Worm (Caenorhabditis elegans) whole organism, L1 larva: ENCODE data around the gene srx-128.

ENCODE experiments used
- C16A3.4 ChIP-seq: fragments of 150-350 bp; optimal IDR thresholded peaks from 2 replicates; lab custom pipeline; 2014; ENCODE audit warnings: missing biosample characterization, missing genetic modification characterization
- C34B4.2 ChIP-seq: sonication (generic microtip); optimal IDR thresholded peaks from 2 replicates; lab custom pipeline; 2017; ENCODE audit warnings: mild to moderate bottlenecking, missing genetic modification characterization, missing compliant biosample characterization
- Y116A8C.19 ChIP-seq: sonication (generic microtip); optimal IDR thresholded peaks from 2 replicates; lab custom pipeline; 2016; ENCODE audit warnings: missing compliant biosample characterization, missing genetic modification characterization, borderline replicate concordance
- aha-1 ChIP-seq: fragments of 150-350 bp; optimal IDR thresholded peaks from 2 replicates; lab custom pipeline; 2014; ENCODE audit warnings: missing biosample characterization, missing genetic modification characterization
- blmp-1 ChIP-seq: fragments of 150-350 bp; optimal IDR thresholded peaks from 2 replicates; lab custom pipeline; 2014; ENCODE audit warnings: missing biosample characterization, missing genetic modification characterization
- ceh-8 ChIP-seq: fragments of 200-800 bp; sonication (Bioruptor generic); optimal IDR thresholded peaks from 2 replicates; lab custom pipeline; 2018; ENCODE audit warnings: mild to moderate bottlenecking, missing genetic modification characterization, moderate library complexity, missing compliant biosample characterization
- ces-1 ChIP-seq: fragments of 150-350 bp; optimal IDR thresholded peaks from 2 replicates; lab custom pipeline; 2014; ENCODE audit warnings: missing biosample characterization, missing genetic modification reagents, missing genetic modification characterization
- dpl-1 ChIP-seq, 3 experiments: fragments of 150-350 bp in 2 of 3; sonication (generic microtip) in 1 of 3; optimal IDR thresholded peaks; 2 replicates each; lab custom pipeline; 2014 to 2017; ENCODE audit warnings: missing biosample characterization in 3 of 3, missing genetic modification characterization in 3 of 3, missing genetic modification reagents in 3 of 3
- efl-3 ChIP-seq: fragments of 200-800 bp; sonication (Bioruptor generic); optimal IDR thresholded peaks from 2 replicates; lab custom pipeline; 2018; ENCODE audit warnings: mild to moderate bottlenecking, missing genetic modification characterization, missing compliant biosample characterization
- egl-13 ChIP-seq: sonication (generic microtip); optimal IDR thresholded peaks from 2 replicates; lab custom pipeline; 2016; ENCODE audit warnings: missing genotype, missing genetic modification reagents, missing genetic modification characterization, missing compliant biosample characterization
- egl-27 ChIP-seq, 2 experiments: fragments of 150-350 bp in 1 of 2; sonication (generic microtip); optimal IDR thresholded peaks; 3 replicates each; lab custom pipeline; 2017 to 2018; ENCODE audit warnings: missing biosample characterization in 2 of 2, missing genetic modification characterization in 2 of 2, missing genetic modification reagents in 2 of 2
- elt-2 ChIP-seq: sonication (generic microtip); optimal IDR thresholded peaks from 2 replicates; lab custom pipeline; 2016; ENCODE audit warnings: missing genetic modification characterization, mild to moderate bottlenecking, inconsistent platforms, missing compliant biosample characterization, missing genetic modification reagents
- elt-3 ChIP-seq, 6 experiments: fragments of 150-350 bp in 1 of 6; sonication (generic microtip); optimal IDR thresholded peaks; 2 replicates each; lab custom pipeline; 2017 to 2018; ENCODE audit warnings: missing biosample characterization in 6 of 6, missing genetic modification characterization in 6 of 6, inconsistent platforms in 1 of 6
- ets-5 ChIP-seq: fragments of 200-800 bp; sonication (Bioruptor generic); IDR thresholded peaks from 2 replicates; pipeline ENCODE4 v1.3.6; 2022; ENCODE audit warnings: missing genetic modification characterization, missing compliant biosample characterization
- fkh-10 ChIP-seq: sonication (generic microtip); optimal IDR thresholded peaks from 2 replicates; lab custom pipeline; 2017; ENCODE audit warnings: missing biosample characterization, missing genetic modification reagents, missing genetic modification characterization
- fkh-8 ChIP-seq: sonication (generic microtip); optimal IDR thresholded peaks from 2 replicates; lab custom pipeline; 2016; ENCODE audit warnings: mild to moderate bottlenecking, missing genetic modification characterization, missing compliant biosample characterization
- fos-1 ChIP-seq: fragments of 150-350 bp; optimal IDR thresholded peaks from 2 replicates; lab custom pipeline; 2014; ENCODE audit warnings: missing biosample characterization, missing genetic modification characterization
- hlh-17 ChIP-seq: fragments of 200-800 bp; sonication (Bioruptor generic); optimal IDR thresholded peaks from 2 replicates; lab custom pipeline; 2018; ENCODE audit warnings: missing genetic modification characterization, mild to moderate bottlenecking, missing compliant biosample characterization, moderate library complexity, borderline replicate concordance
- irx-1 ChIP-seq: sonication (generic microtip); optimal IDR thresholded peaks from 2 replicates; lab custom pipeline; 2016; ENCODE audit warnings: missing genetic modification characterization, missing compliant biosample characterization
- isw-1 ChIP-seq: fragments of 200-800 bp; sonication (Bioruptor generic); IDR thresholded peaks from 2 replicates; pipeline ENCODE4 v1.3.6; 2022; ENCODE audit warnings: missing genetic modification characterization, missing compliant biosample characterization
- lin-13 ChIP-seq: fragments of 150-350 bp; optimal IDR thresholded peaks from 2 replicates; lab custom pipeline; 2014; ENCODE audit warnings: missing biosample characterization, missing genetic modification reagents, missing genetic modification characterization
- lin-15B ChIP-seq: fragments of 150-350 bp; sonication (generic microtip); optimal IDR thresholded peaks from 3 replicates; lab custom pipeline; 2014; ENCODE audit warnings: missing biosample characterization, missing genetic modification characterization
- lir-3 ChIP-seq: sonication (generic microtip); optimal IDR thresholded peaks from 2 replicates; lab custom pipeline; 2016; ENCODE audit warnings: mild to moderate bottlenecking, missing genetic modification characterization, moderate library complexity, missing compliant biosample characterization; ENCODE audit not compliant: poor library complexity
- mab-9 ChIP-seq: fragments of 200-800 bp; sonication (Bioruptor generic); IDR thresholded peaks from 2 replicates; pipeline ENCODE4 v1.3.6; 2022; ENCODE audit warnings: missing genetic modification reagents, missing genetic modification characterization, missing compliant biosample characterization
- mdl-1 ChIP-seq, 2 experiments: fragments of 150-350 bp; optimal IDR thresholded peaks; 2 replicates each; lab custom pipeline; 2014 to 2017; ENCODE audit warnings: missing biosample characterization in 2 of 2, missing genetic modification characterization in 2 of 2, inconsistent platforms in 1 of 2
- mef-2 ChIP-seq: fragments of 150-350 bp; optimal IDR thresholded peaks from 2 replicates; lab custom pipeline; 2014; ENCODE audit warnings: missing biosample characterization, missing genetic modification characterization
- mep-1 ChIP-seq: fragments of 150-350 bp; optimal IDR thresholded peaks from 2 replicates; lab custom pipeline; 2014; ENCODE audit warnings: missing biosample characterization, missing genetic modification characterization
- nhr-11 ChIP-seq: fragments of 150-350 bp; optimal IDR thresholded peaks from 2 replicates; lab custom pipeline; 2014; ENCODE audit warnings: missing biosample characterization, missing genetic modification characterization
- nhr-19 ChIP-seq: fragments of 200-800 bp; sonication (Bioruptor generic); conservative IDR thresholded peaks from 2 replicates; pipeline ENCODE4 v1.3.6; 2022; ENCODE audit warnings: missing genetic modification characterization, missing compliant biosample characterization
- nhr-20 ChIP-seq: sonication (generic microtip); optimal IDR thresholded peaks from 2 replicates; lab custom pipeline; 2016; ENCODE audit warnings: mild to moderate bottlenecking, missing genetic modification characterization, missing compliant biosample characterization
- nhr-47 ChIP-seq: sonication (generic microtip); optimal IDR thresholded peaks from 2 replicates; lab custom pipeline; 2016; ENCODE audit warnings: mild to moderate bottlenecking, missing genetic modification characterization, moderate library complexity, missing compliant biosample characterization
- nhr-71 ChIP-seq: sonication (generic microtip); optimal IDR thresholded peaks from 2 replicates; lab custom pipeline; 2016; ENCODE audit warnings: mild to moderate bottlenecking, missing genetic modification characterization, moderate library complexity, missing compliant biosample characterization
- nhr-84 ChIP-seq: sonication (generic microtip); optimal IDR thresholded peaks from 2 replicates; lab custom pipeline; 2017; ENCODE audit warnings: missing biosample characterization, missing genetic modification characterization
- nhr-90 ChIP-seq: sonication (generic microtip); optimal IDR thresholded peaks from 2 replicates; lab custom pipeline; 2016; ENCODE audit warnings: mild to moderate bottlenecking, missing genetic modification characterization, missing compliant biosample characterization; ENCODE audit not compliant: poor library complexity
- pag-3 ChIP-seq: sonication (generic microtip); optimal IDR thresholded peaks from 2 replicates; lab custom pipeline; 2017; ENCODE audit warnings: missing genetic modification characterization, mild to moderate bottlenecking, missing compliant biosample characterization, antibody characterized with exemption, borderline replicate concordance; ENCODE audit not compliant: insufficient read depth
- pax-3 ChIP-seq: fragments of 200-800 bp; sonication (Bioruptor generic); optimal IDR thresholded peaks from 2 replicates; lab custom pipeline; 2018; ENCODE audit warnings: mild to moderate bottlenecking, missing genetic modification characterization, moderate library complexity, missing compliant biosample characterization
- snpc-4 ChIP-seq: fragments of 150-350 bp; optimal IDR thresholded peaks from 2 replicates; lab custom pipeline; 2014; ENCODE audit warnings: missing biosample characterization, missing genetic modification characterization
- snu-23 ChIP-seq: sonication (generic microtip); optimal IDR thresholded peaks from 2 replicates; lab custom pipeline; 2016; ENCODE audit warnings: missing genetic modification characterization, missing compliant biosample characterization
- sptf-1 ChIP-seq: fragments of 150-350 bp; optimal IDR thresholded peaks from 2 replicates; lab custom pipeline; 2014; ENCODE audit warnings: missing biosample characterization, missing genetic modification characterization
- sup-37 ChIP-seq: fragments of 200-800 bp; sonication (Bioruptor generic); optimal IDR thresholded peaks from 2 replicates; lab custom pipeline; 2018; ENCODE audit warnings: mild to moderate bottlenecking, missing genetic modification characterization, missing compliant biosample characterization
- swsn-7 ChIP-seq: sonication (generic microtip); optimal IDR thresholded peaks from 2 replicates; lab custom pipeline; 2016; ENCODE audit warnings: missing genetic modification characterization, missing compliant biosample characterization
- tlp-1 ChIP-seq: fragments of 150-350 bp; optimal IDR thresholded peaks from 2 replicates; lab custom pipeline; 2014; ENCODE audit warnings: missing biosample characterization, missing genetic modification characterization
- unc-30 ChIP-seq: sonication (generic microtip); optimal IDR thresholded peaks from 2 replicates; lab custom pipeline; 2017; ENCODE audit warnings: missing biosample characterization, missing genetic modification characterization
- unc-98 ChIP-seq: fragments of 200-800 bp; sonication (Bioruptor generic); IDR thresholded peaks from 2 replicates; pipeline ENCODE4 v1.3.6; 2022; ENCODE audit warnings: missing genetic modification characterization, missing compliant biosample characterization
- xbp-1 ChIP-seq: sonication (generic microtip); optimal IDR thresholded peaks from 2 replicates; lab custom pipeline; 2016; ENCODE audit warnings: missing genetic modification characterization, missing compliant biosample characterization
- zag-1 ChIP-seq: fragments of 150-350 bp; optimal IDR thresholded peaks from 2 replicates; lab custom pipeline; 2014; ENCODE audit warnings: missing biosample characterization, missing genetic modification characterization
- zip-4 ChIP-seq: fragments of 200-800 bp; sonication (Bioruptor generic); optimal IDR thresholded peaks from 2 replicates; lab custom pipeline; 2018; ENCODE audit warnings: mild to moderate bottlenecking, missing genetic modification characterization, moderate library complexity, missing compliant biosample characterization
- ztf-4 ChIP-seq: fragments of 150-350 bp; optimal IDR thresholded peaks from 2 replicates; lab custom pipeline; 2014; ENCODE audit warnings: missing biosample characterization, missing genetic modification characterization

Gene srx-128

DNA sequence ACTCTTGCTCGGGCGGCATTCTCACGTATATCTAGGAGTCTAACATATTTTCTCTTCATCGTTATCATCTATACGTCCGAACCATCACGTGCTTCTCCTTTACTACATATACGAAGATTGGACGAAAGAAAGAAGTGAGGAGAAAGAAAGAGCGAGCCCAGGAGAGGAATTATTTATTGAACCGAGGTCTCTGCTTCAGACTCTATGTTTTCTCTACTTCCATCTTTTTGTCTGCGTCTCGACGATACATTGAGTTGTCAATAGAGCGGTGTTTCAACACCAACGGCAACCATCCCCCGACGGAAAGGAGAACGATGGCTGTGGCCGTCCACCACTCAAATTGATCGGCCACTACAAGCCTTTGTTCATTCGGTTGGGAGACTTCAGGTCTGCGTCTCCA, 47.9 kb upstream of the srx-128 start (continued):
- TF ChIP-seq ets-5 (GFP tag; lab: Robert Waterston, UW), result no peak
- peak; percentile 21 for TF ChIP-seq fkh-10
- TF ChIP-seq sup-37 (GFP tag; lab: Kevin White, UChicago), result no peak
- TF ChIP-seq mep-1, result peak; percentile 77
- TF ChIP-seq C34B4.2 (tag; lab: Kevin White, UChicago), result no peak
- peak in 1 of 2 experiments; percentile 77 for TF ChIP-seq mdl-1 (tag; optimal IDR thresholded peaks at IDR 0.05; lab: Kevin White, UChicago)
- peak; percentile 87 for TF ChIP-seq pax-3 (tag; lab: Kevin White, UChicago)
- no peak for TF ChIP-seq pag-3 (tag; lab: Kevin White, UChicago)
- no peak for TF ChIP-seq unc-30 (tag; lab: Kevin White, UChicago)
- TF ChIP-seq nhr-19 (GFP tag; lab: Robert Waterston, UW), result peak; percentile 84
- peak; percentile 64 for TF ChIP-seq nhr-90 (tag; lab: Kevin White, UChicago)
- peak; percentile 73 for TF ChIP-seq lir-3 (tag; lab: Kevin White, UChicago)
- TF ChIP-seq blmp-1 (tag; lab: Kevin White, UChicago), result peak; percentile 65
- TF ChIP-seq hlh-17 (GFP tag; lab: Kevin White, UChicago), result no peak
- TF ChIP-seq unc-98 (GFP tag; lab: Robert Waterston, UW), result no peak
- TF ChIP-seq nhr-11 (tag; lab: Kevin White, UChicago), result peak; percentile 5
- TF ChIP-seq mef-2 (tag; lab: Kevin White, UChicago), result peak; percentile 66
- peak; percentile 81 for TF ChIP-seq swsn-7 (tag; lab: Kevin White, UChicago)
- peak; percentile 95 for TF ChIP-seq nhr-71 (tag; lab: Kevin White, UChicago)
- TF ChIP-seq elt-2 (tag; lab: Kevin White, UChicago), result peak; percentile 75
- no peak for TF ChIP-seq ceh-8 (GFP tag; lab: Kevin White, UChicago)
- peak; percentile 93 for TF ChIP-seq snu-23
- TF ChIP-seq egl-13, result peak; percentile 77
- peak; percentile 89 for TF ChIP-seq C16A3.4
- no peak for TF ChIP-seq aha-1 (tag; lab: Kevin White, UChicago)
- TF ChIP-seq lin-13 (GFP tag; lab: Kevin White, UChicago), result peak; percentile 74
- TF ChIP-seq xbp-1 (tag; lab: Kevin White, UChicago), result peak; percentile 70
- peak; percentile 85 for TF ChIP-seq fkh-8 (tag; lab: Kevin White, UChicago)
- TF ChIP-seq mab-9 (GFP tag; lab: Robert Waterston, UW), result no peak
- peak; percentile 39 for TF ChIP-seq snpc-4 (tag; lab: Kevin White, UChicago)

- TF ChIP-seq dpl-1 (GFP tag; optimal IDR thresholded peaks at IDR 0.05; lab: Kevin White, UChicago), result no peak
- no peak for TF ChIP-seq xbp-1 (tag; lab: Kevin White, UChicago)
- peak; percentile 6 for TF ChIP-seq fkh-8 (tag; lab: Kevin White, UChicago)
- no peak for TF ChIP-seq egl-13
- no peak for TF ChIP-seq nhr-47 (tag; lab: Kevin White, UChicago)
- no peak for TF ChIP-seq elt-3 (tag; optimal IDR thresholded peaks at IDR 0.05; lab: Kevin White, UChicago)
- no peak for TF ChIP-seq Y116A8C.19 (tag; lab: Kevin White, UChicago)
Measured at ce11 chrV:13790117-13790516, 47.2 kb upstream of the srx-128 start.

ce11 chrV:13790557-13790956, 46.7 kb upstream of the srx-128 start:
- TF ChIP-seq lin-15B (tag; lab: Kevin White, UChicago) (no peak), Y116A8C.19 (tag; lab: Kevin White, UChicago) (no peak), egl-27 (tag; optimal IDR thresholded peaks at IDR 0.05; lab: Kevin White, UChicago) (no peak), zip-4 (GFP tag; lab: Kevin White, UChicago) (no peak), ets-5 (GFP tag; lab: Robert Waterston, UW) (no peak), ces-1 (GFP tag; lab: Kevin White, UChicago) (no peak), sptf-1 (tag; lab: Kevin White, UChicago) (no peak), ztf-4 (tag; lab: Kevin White, UChicago) (no peak), nhr-84 (no peak), C34B4.2 (tag; lab: Kevin White, UChicago) (no peak), zag-1 (tag; lab: Kevin White, UChicago) (no peak), pag-3 (tag; lab: Kevin White, UChicago) (no peak), efl-3 (GFP tag; lab: Kevin White, UChicago) (no peak), isw-1 (GFP tag; lab: Robert Waterston, UW) (no peak), nhr-20 (peak; percentile 63), fos-1 (no peak), mab-9 (GFP tag; lab: Robert Waterston, UW) (no peak), irx-1 (tag; lab: Kevin White, UChicago) (no peak), swsn-7 (tag; lab: Kevin White, UChicago) (no peak), aha-1 (tag; lab: Kevin White, UChicago) (no peak), tlp-1 (tag; lab: Kevin White, UChicago) (no peak)
